Fruit fly (Drosophila melanogaster) whole organism, embryonic: ENCODE measurements around the gene scpr-B.

ENCODE experiments used
- ATbp ChIP-seq: fragments of 200-800 bp; sonication (Bioruptor generic); optimal IDR thresholded peaks from 2 replicates; lab custom pipeline; 2017; ENCODE audit warnings: missing biosample characterization, mild to moderate bottlenecking, missing genetic modification characterization, missing genetic modification reagents
- Abd-B ChIP-seq: fragments of 200-800 bp; sonication (Bioruptor generic); optimal IDR thresholded peaks from 2 replicates; lab custom pipeline; 2018; ENCODE audit warnings: missing biosample characterization, mild to moderate bottlenecking, missing genetic modification characterization, moderate library complexity
- B-H2 ChIP-seq: fragments of 200-800 bp; sonication (Bioruptor generic); optimal IDR thresholded peaks from 2 replicates; lab custom pipeline; 2018; ENCODE audit warnings: missing biosample characterization, mild to moderate bottlenecking, missing genetic modification characterization
- BtbVII ChIP-seq: fragments of 200-800 bp; sonication (Bioruptor generic); optimal IDR thresholded peaks from 3 replicates; lab custom pipeline; 2017; ENCODE audit warnings: missing biosample characterization, mild to moderate bottlenecking, missing genetic modification characterization
- CG10321 ChIP-seq: fragments of 200-800 bp; sonication (Bioruptor generic); IDR thresholded peaks from 2 replicates; pipeline ENCODE4 v1.3.6; 2022; ENCODE audit warnings: missing biosample characterization, missing genetic modification characterization
- CG12769 ChIP-seq: fragments of 200-800 bp; sonication (Bioruptor generic); optimal IDR thresholded peaks from 2 replicates; lab custom pipeline; 2019; ENCODE audit warnings: missing biosample characterization, mild to moderate bottlenecking, missing genetic modification characterization, moderate library complexity
- CG13424 ChIP-seq: fragments of 200-800 bp; sonication (Bioruptor generic); optimal IDR thresholded peaks from 2 replicates; lab custom pipeline; 2019; ENCODE audit warnings: missing biosample characterization, mild to moderate bottlenecking, missing genetic modification characterization, moderate library complexity
- CG13624 ChIP-seq: fragments of 200-800 bp; sonication (Bioruptor generic); optimal IDR thresholded peaks from 2 replicates; lab custom pipeline; 2016; ENCODE audit warnings: missing biosample characterization, missing genetic modification characterization
- CG14014 ChIP-seq: fragments of 200-800 bp; sonication (Bioruptor generic); IDR thresholded peaks from 2 replicates; pipeline ENCODE4 v1.3.6; 2022; ENCODE audit warnings: missing biosample characterization, missing genetic modification characterization
- CG17186 ChIP-seq: fragments of 200-800 bp; sonication (Bioruptor generic); optimal IDR thresholded peaks from 3 replicates; lab custom pipeline; 2017; ENCODE audit warnings: missing biosample characterization, missing genetic modification reagents, missing genetic modification characterization
- CG31365 ChIP-seq: fragments of 200-800 bp; sonication (Bioruptor generic); optimal IDR thresholded peaks from 2 replicates; lab custom pipeline; 2018; ENCODE audit warnings: missing biosample characterization, mild to moderate bottlenecking, missing genetic modification characterization
- CG31388 ChIP-seq: fragments of 200-800 bp; sonication (Bioruptor generic); optimal IDR thresholded peaks from 2 replicates; lab custom pipeline; 2016; ENCODE audit warnings: missing biosample characterization, missing genetic modification characterization
- CG31441 ChIP-seq: fragments of 200-800 bp; sonication (Bioruptor generic); IDR thresholded peaks from 2 replicates; pipeline ENCODE4 v1.3.6; 2022; ENCODE audit warnings: missing biosample characterization, missing genetic modification characterization
- CG34376 ChIP-seq: fragments of 200-800 bp; sonication (Bioruptor generic); optimal IDR thresholded peaks from 2 replicates; lab custom pipeline; 2018; ENCODE audit warnings: missing biosample characterization, mild to moderate bottlenecking, missing genetic modification characterization
- CG4282 ChIP-seq: fragments of 200-800 bp; sonication (Bioruptor generic); optimal IDR thresholded peaks from 2 replicates; lab custom pipeline; 2016; ENCODE audit warnings: missing biosample characterization, missing genetic modification characterization
- CG4617 ChIP-seq: fragments of 200-800 bp; sonication (Bioruptor generic); optimal IDR thresholded peaks from 3 replicates; lab custom pipeline; 2016; ENCODE audit warnings: missing biosample characterization, missing genetic modification characterization, borderline replicate concordance
- CG4854 ChIP-seq: fragments of 200-800 bp; sonication (Bioruptor generic); optimal IDR thresholded peaks from 2 replicates; lab custom pipeline; 2016; ENCODE audit warnings: missing biosample characterization, missing genetic modification characterization, inconsistent platforms
- CG6254 ChIP-seq: fragments of 200-800 bp; sonication (Bioruptor generic); optimal IDR thresholded peaks from 3 replicates; lab custom pipeline; 2017; ENCODE audit warnings: mild to moderate bottlenecking, missing biosample characterization, missing genetic modification reagents, missing genetic modification characterization
- CG6689 ChIP-seq: fragments of 200-800 bp; sonication (Bioruptor generic); IDR thresholded peaks from 2 replicates; pipeline ENCODE4 v1.3.6; 2022; ENCODE audit warnings: missing biosample characterization, missing genetic modification characterization
- CG6765 ChIP-seq: fragments of 200-800 bp; sonication (Bioruptor generic); optimal IDR thresholded peaks from 3 replicates; lab custom pipeline; 2017; ENCODE audit warnings: missing biosample characterization, mild to moderate bottlenecking, missing genetic modification characterization
- CG7987 ChIP-seq: fragments of 200-800 bp; sonication (Bioruptor generic); optimal IDR thresholded peaks from 2 replicates; lab custom pipeline; 2018; ENCODE audit warnings: missing biosample characterization, mild to moderate bottlenecking, missing genetic modification characterization, moderate library complexity
- CG8281 ChIP-seq: fragments of 200-800 bp; sonication (Bioruptor generic); optimal IDR thresholded peaks from 2 replicates; lab custom pipeline; 2018; ENCODE audit warnings: missing biosample characterization, mild to moderate bottlenecking, missing genetic modification characterization, moderate library complexity
- CG8924 ChIP-seq: fragments of 200-800 bp; optimal IDR thresholded peaks from 3 replicates; lab custom pipeline; 2019; ENCODE audit warnings: missing biosample characterization, mild to moderate bottlenecking, missing genetic modification characterization, moderate library complexity
- CrebB ChIP-seq: fragments of 200-800 bp; sonication (Bioruptor generic); optimal IDR thresholded peaks from 3 replicates; lab custom pipeline; 2018; ENCODE audit warnings: missing biosample characterization, mild to moderate bottlenecking, missing genetic modification characterization
- Dp ChIP-seq: fragments of 200-800 bp; sonication (Bioruptor generic); optimal IDR thresholded peaks from 2 replicates; lab custom pipeline; 2018; ENCODE audit warnings: missing biosample characterization, mild to moderate bottlenecking, missing genetic modification characterization, moderate library complexity
- Elba2 ChIP-seq: fragments of 200-800 bp; sonication (Bioruptor generic); optimal IDR thresholded peaks from 3 replicates; lab custom pipeline; 2016; ENCODE audit warnings: missing biosample characterization, missing genetic modification characterization
- HHEX ChIP-seq: fragments of 200-800 bp; sonication (Bioruptor generic); optimal IDR thresholded peaks from 3 replicates; lab custom pipeline; 2017; ENCODE audit warnings: missing biosample characterization, mild to moderate bottlenecking, missing genetic modification characterization, missing genetic modification reagents
- HLH4C ChIP-seq: fragments of 200-800 bp; sonication (Bioruptor generic); IDR thresholded peaks from 3 replicates; pipeline ENCODE4 v1.3.6; 2022; ENCODE audit warnings: missing biosample characterization, missing genetic modification characterization; ENCODE audit not compliant: partially characterized antibody
- Sry-δ ChIP-seq: fragments of 200-800 bp; sonication (Bioruptor generic); optimal IDR thresholded peaks from 2 replicates; lab custom pipeline; 2016; ENCODE audit warnings: missing biosample characterization, missing genetic modification characterization
- al ChIP-seq: fragments of 200-800 bp; sonication (Bioruptor generic); IDR thresholded peaks from 2 replicates; pipeline ENCODE4 v1.3.6; 2022; ENCODE audit warnings: missing biosample characterization, missing genetic modification characterization
- bigmax ChIP-seq: fragments of 200-800 bp; sonication (Bioruptor generic); optimal IDR thresholded peaks from 2 replicates; lab custom pipeline; 2018; ENCODE audit warnings: missing biosample characterization, mild to moderate bottlenecking, missing genetic modification characterization
- cato ChIP-seq: fragments of 200-800 bp; sonication (Bioruptor generic); optimal IDR thresholded peaks from 2 replicates; lab custom pipeline; 2016; ENCODE audit warnings: missing biosample characterization, missing genetic modification characterization, borderline replicate concordance
- danr ChIP-seq: fragments of 200-800 bp; sonication (Bioruptor generic); IDR thresholded peaks from 2 replicates; pipeline ENCODE4 v1.3.6; 2022; ENCODE audit warnings: missing biosample characterization, missing genetic modification characterization
- dpn ChIP-seq, 2 experiments: fragments of 200-800 bp; sonication (Bioruptor generic); optimal IDR thresholded peaks; 3 replicates each; lab custom pipeline; 2016; ENCODE audit warnings: missing biosample characterization in 2 of 2, missing genetic modification characterization in 2 of 2
- eyg ChIP-seq: fragments of 200-800 bp; sonication (Bioruptor generic); optimal IDR thresholded peaks from 3 replicates; lab custom pipeline; 2016; ENCODE audit warnings: missing biosample characterization, missing genetic modification characterization
- fd96Cb ChIP-seq: fragments of 200-800 bp; sonication (Bioruptor generic); optimal IDR thresholded peaks from 2 replicates; lab custom pipeline; 2018; ENCODE audit warnings: missing biosample characterization, mild to moderate bottlenecking, missing genetic modification characterization, moderate library complexity
- gem ChIP-seq: fragments of 200-800 bp; sonication (Bioruptor generic); optimal IDR thresholded peaks from 2 replicates; lab custom pipeline; 2019; ENCODE audit warnings: missing biosample characterization, mild to moderate bottlenecking, missing genetic modification characterization, moderate library complexity
- jumu ChIP-seq: fragments of 200-800 bp; sonication (Bioruptor generic); optimal IDR thresholded peaks from 3 replicates; lab custom pipeline; 2016; ENCODE audit warnings: missing biosample characterization, missing genetic modification characterization
- lov ChIP-seq, 2 experiments: fragments of 200-800 bp in 1 of 2; fragments of >200 bp in 1 of 2; sonication (Bioruptor generic) in 1 of 2; IDR thresholded peaks in 1 of 2; optimal IDR thresholded peaks in 1 of 2; 2 replicates in 1 of 2; 3 replicates in 1 of 2; pipeline versions ENCODE4 v1.3.6 to Lab custom; 2017 to 2022; ENCODE audit warnings: missing biosample characterization in 1 of 2, missing genetic modification characterization in 1 of 2
- pzg ChIP-seq: fragments of 200-800 bp; sonication (Bioruptor generic); optimal IDR thresholded peaks from 3 replicates; lab custom pipeline; 2018; ENCODE audit warnings: missing biosample characterization, mild to moderate bottlenecking, missing genetic modification characterization, moderate library complexity
- repo ChIP-seq: fragments of 200-800 bp; sonication (Bioruptor generic); optimal IDR thresholded peaks from 2 replicates; lab custom pipeline; 2016; ENCODE audit warnings: missing biosample characterization, missing genetic modification characterization
- row ChIP-seq: fragments of 200-800 bp; sonication (Bioruptor generic); IDR thresholded peaks from 3 replicates; pipeline ENCODE4 v1.3.6; 2022; ENCODE audit warnings: missing biosample characterization, missing genetic modification characterization
- stwl ChIP-seq: fragments of 200-800 bp; sonication (Bioruptor generic); optimal IDR thresholded peaks from 3 replicates; lab custom pipeline; 2018; ENCODE audit warnings: missing biosample characterization, mild to moderate bottlenecking, missing genetic modification characterization, moderate library complexity
- trem ChIP-seq: fragments of 200-800 bp; optimal IDR thresholded peaks from 3 replicates; lab custom pipeline; 2019; ENCODE audit warnings: missing biosample characterization, mild to moderate bottlenecking, missing genetic modification characterization, moderate library complexity
- vvl ChIP-seq: fragments of 200-800 bp; sonication (Bioruptor generic); IDR thresholded peaks from 2 replicates; pipeline ENCODE4 v1.3.6; 2022; ENCODE audit warnings: missing biosample characterization, missing genetic modification characterization
- zfh2 ChIP-seq: fragments of 200-800 bp; sonication (Bioruptor generic); optimal IDR thresholded peaks from 2 replicates; lab custom pipeline; 2016; ENCODE audit warnings: missing biosample characterization, missing genetic modification characterization

The scpr-B gene

dm6 chr3R:11221437-11222230 lies 19.2 kb downstream of the scpr-B start, which contains the start of the genes CG6693 and RpL3 (continued):
- peak; percentile 93 for TF ChIP-seq CG6765 (GFP tag; lab: Kevin White, UChicago)
- TF ChIP-seq CG34376 (GFP tag; lab: Kevin White, UChicago): peak; percentile 98
- no peak for TF ChIP-seq danr (GFP tag; lab: Robert Waterston, UW)
- peak; percentile 72; the same call in 1 of the 2 replicates for TF ChIP-seq CG14014 (GFP tag; lab: Robert Waterston, UW)
- peak; percentile 94 for TF ChIP-seq trem (tag; lab: Kevin White, UChicago)

DNA sequence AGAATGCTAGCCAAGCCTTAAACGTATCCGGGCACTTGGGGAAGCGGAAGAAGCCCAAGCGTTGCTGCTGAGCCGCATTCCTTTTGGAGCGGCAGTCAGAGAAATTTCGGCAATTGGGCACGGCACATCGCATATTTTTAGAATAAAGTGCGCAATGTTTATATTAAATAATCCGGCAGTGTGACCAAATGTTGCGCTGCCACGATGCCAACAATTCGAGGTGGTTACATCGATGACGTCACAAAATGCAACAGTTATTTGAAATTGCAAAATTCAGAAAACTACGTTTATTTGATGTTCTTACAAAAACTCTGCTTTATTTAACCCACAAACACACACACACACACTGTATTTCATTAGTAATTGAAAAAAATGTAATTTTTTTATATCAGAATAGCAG lies 20.9 kb downstream of the scpr-B start, which contains the start of gene CG6689:
Gene CG6689 (minus strand): TSS at position 182 of the 400 bp plus-strand sequence.
- TF ChIP-seq al (GFP tag; lab: Robert Waterston, UW) (no peak), vvl (GFP tag; lab: Robert Waterston, UW) (peak; percentile 78), Sry-δ (GFP tag; lab: Kevin White, UChicago) (peak; percentile 31), Dp (GFP tag; lab: Kevin White, UChicago) (peak; percentile 69), B-H2 (GFP tag; lab: Kevin White, UChicago) (peak; percentile 15), stwl (peak; percentile 40), BtbVII (GFP tag; lab: Kevin White, UChicago) (peak; percentile 58), CG13624 (peak; percentile 77), fd96Cb (tag; lab: Kevin White, UChicago) (no peak), CG8924 (tag; lab: Kevin White, UChicago) (peak; percentile 21), bigmax (GFP tag; lab: Kevin White, UChicago) (no peak), lov (optimal IDR thresholded peaks at IDR 0.05; lab: Kevin White, UChicago) (no peak), lov (GFP tag; IDR thresholded peaks at IDR 0.05; lab: Robert Waterston, UW) (peak; percentile 54; the same call in 1 of the 3 replicates), ATbp (GFP tag; lab: Kevin White, UChicago) (no peak), gem (peak; percentile 16), cato (no peak), CG12769 (tag; lab: Kevin White, UChicago) (peak; percentile 1), CG4617 (GFP tag; lab: Kevin White, UChicago) (peak; percentile 82), CG17186 (GFP tag; lab: Kevin White, UChicago) (peak; percentile 92), Elba2 (GFP tag; lab: Kevin White, UChicago) (peak; percentile 48), CG4854 (GFP tag; lab: Kevin White, UChicago) (peak; percentile 1), CG31365 (tag; lab: Kevin White, UChicago) (no peak), pzg (peak; percentile 76), zfh2 (GFP tag; lab: Kevin White, UChicago) (peak; percentile 10), jumu (GFP tag; lab: Kevin White, UChicago) (peak; percentile 23), repo (no peak), CG31441 (GFP tag; lab: Robert Waterston, UW) (no peak), CG6254 (no peak), CG6689 (GFP tag; lab: Robert Waterston, UW) (peak; percentile 100), CG13424 (tag; lab: Kevin White, UChicago) (peak; percentile 22), CG4282 (GFP tag; lab: Kevin White, UChicago) (no peak), row (GFP tag; lab: Robert Waterston, UW) (peak; percentile 92), dpn (GFP tag; optimal IDR thresholded peaks at IDR 0.05; lab: Kevin White, UChicago) (no peak), CG10321 (GFP tag; lab: Robert Waterston, UW) (no peak), HHEX (no peak), CrebB (peak; percentile 8), CG8281 (tag; lab: Kevin White, UChicago) (no peak), CG31388 (GFP tag; lab: Kevin White, UChicago) (no peak), HLH4C (GFP tag; lab: Robert Waterston, UW) (0 out of 3 replicates have a peak, but pooled peaks have one; percentile 15), eyg (GFP tag; lab: Kevin White, UChicago) (no peak), Abd-B (GFP tag; lab: Kevin White, UChicago) (no peak), CG7987 (peak; percentile 31)
